Worm (Caenorhabditis elegans) whole organism, L1 larva: ENCODE measurements around the gene M28.8.

ENCODE experiments used
- C16A3.4 ChIP-seq: fragments of 150-350 bp; optimal IDR thresholded peaks from 2 replicates; lab custom pipeline; 2014; ENCODE audit warnings: missing biosample characterization, missing genetic modification characterization
- aha-1 ChIP-seq: fragments of 150-350 bp; optimal IDR thresholded peaks from 2 replicates; lab custom pipeline; 2014; ENCODE audit warnings: missing biosample characterization, missing genetic modification characterization
- aly-2 ChIP-seq: fragments of 150-350 bp; optimal IDR thresholded peaks from 2 replicates; lab custom pipeline; 2014; ENCODE audit warnings: missing biosample characterization, missing genetic modification characterization
- ama-1 ChIP-seq: fragments of 150-350 bp; optimal IDR thresholded peaks from 2 replicates; lab custom pipeline; 2014
- blmp-1 ChIP-seq: fragments of 150-350 bp; optimal IDR thresholded peaks from 2 replicates; lab custom pipeline; 2014; ENCODE audit warnings: missing biosample characterization, missing genetic modification characterization
- ceh-82 ChIP-seq, 3 experiments: fragments of 150-350 bp in 1 of 3; sonication (generic microtip) in 2 of 3; optimal IDR thresholded peaks; 2 replicates each; lab custom pipeline; 2014 to 2017; ENCODE audit warnings: missing biosample characterization in 3 of 3, missing genetic modification characterization in 3 of 3
- ces-1 ChIP-seq: fragments of 150-350 bp; optimal IDR thresholded peaks from 2 replicates; lab custom pipeline; 2014; ENCODE audit warnings: missing biosample characterization, missing genetic modification reagents, missing genetic modification characterization
- dsc-1 ChIP-seq: sonication (generic microtip); optimal IDR thresholded peaks from 2 replicates; lab custom pipeline; 2016; ENCODE audit warnings: mild to moderate bottlenecking, missing genetic modification characterization, missing compliant biosample characterization
- efl-1 ChIP-seq, 4 experiments: fragments of 150-350 bp; optimal IDR thresholded peaks in 3 of 4; peaks in 1 of 4; 1 replicate in 1 of 4; 2 replicates in 3 of 4; lab custom pipeline; 2014; ENCODE audit warnings: missing biosample characterization in 2 of 4, missing genetic modification characterization in 2 of 4, missing genetic modification reagents in 2 of 4
- egl-27 ChIP-seq, 2 experiments: fragments of 150-350 bp in 1 of 2; sonication (generic microtip); optimal IDR thresholded peaks; 3 replicates each; lab custom pipeline; 2017 to 2018; ENCODE audit warnings: missing biosample characterization in 2 of 2, missing genetic modification characterization in 2 of 2, missing genetic modification reagents in 2 of 2
- elt-2 ChIP-seq: sonication (generic microtip); optimal IDR thresholded peaks from 2 replicates; lab custom pipeline; 2016; ENCODE audit warnings: missing genetic modification characterization, mild to moderate bottlenecking, inconsistent platforms, missing compliant biosample characterization, missing genetic modification reagents
- elt-3 ChIP-seq, 6 experiments: fragments of 150-350 bp in 1 of 6; sonication (generic microtip); optimal IDR thresholded peaks; 2 replicates each; lab custom pipeline; 2017 to 2018; ENCODE audit warnings: missing biosample characterization in 6 of 6, missing genetic modification characterization in 6 of 6, inconsistent platforms in 1 of 6
- fkh-8 ChIP-seq: sonication (generic microtip); optimal IDR thresholded peaks from 2 replicates; lab custom pipeline; 2016; ENCODE audit warnings: mild to moderate bottlenecking, missing genetic modification characterization, missing compliant biosample characterization
- grh-1 ChIP-seq: fragments of 200-800 bp; sonication (Bioruptor generic); IDR thresholded peaks from 2 replicates; pipeline ENCODE4 v1.3.6; 2022; ENCODE audit warnings: missing genetic modification reagents, missing genetic modification characterization, missing compliant biosample characterization
- hpl-2 ChIP-seq: fragments of 150-350 bp; optimal IDR thresholded peaks from 2 replicates; lab custom pipeline; 2014; ENCODE audit warnings: missing biosample characterization, missing genetic modification reagents, missing genetic modification characterization
- lin-13 ChIP-seq: fragments of 150-350 bp; optimal IDR thresholded peaks from 2 replicates; lab custom pipeline; 2014; ENCODE audit warnings: missing biosample characterization, missing genetic modification reagents, missing genetic modification characterization
- lin-15B ChIP-seq: fragments of 150-350 bp; sonication (generic microtip); optimal IDR thresholded peaks from 3 replicates; lab custom pipeline; 2014; ENCODE audit warnings: missing biosample characterization, missing genetic modification characterization
- lsy-2 ChIP-seq, 2 experiments: fragments of 150-350 bp; optimal IDR thresholded peaks; 2 replicates each; lab custom pipeline; 2014; ENCODE audit warnings: missing biosample characterization in 2 of 2, missing genetic modification characterization in 2 of 2
- mdl-1 ChIP-seq, 2 experiments: fragments of 150-350 bp; optimal IDR thresholded peaks; 2 replicates each; lab custom pipeline; 2014 to 2017; ENCODE audit warnings: missing biosample characterization in 2 of 2, missing genetic modification characterization in 2 of 2, inconsistent platforms in 1 of 2
- nhr-12 ChIP-seq: sonication (generic microtip); optimal IDR thresholded peaks from 2 replicates; lab custom pipeline; 2017; ENCODE audit warnings: missing biosample characterization, missing genetic modification characterization
- nhr-19 ChIP-seq: fragments of 200-800 bp; sonication (Bioruptor generic); conservative IDR thresholded peaks from 2 replicates; pipeline ENCODE4 v1.3.6; 2022; ENCODE audit warnings: missing genetic modification characterization, missing compliant biosample characterization
- nhr-28 ChIP-seq: fragments of 150-350 bp; optimal IDR thresholded peaks from 2 replicates; lab custom pipeline; 2014; ENCODE audit warnings: missing biosample characterization, missing genetic modification characterization
- nhr-71 ChIP-seq: sonication (generic microtip); optimal IDR thresholded peaks from 2 replicates; lab custom pipeline; 2016; ENCODE audit warnings: mild to moderate bottlenecking, missing genetic modification characterization, moderate library complexity, missing compliant biosample characterization
- nhr-76 ChIP-seq: sonication (generic microtip); optimal IDR thresholded peaks from 2 replicates; lab custom pipeline; 2017; ENCODE audit warnings: missing biosample characterization, missing genetic modification characterization
- nhr-77 ChIP-seq: fragments of 150-350 bp; optimal IDR thresholded peaks from 2 replicates; lab custom pipeline; 2014; ENCODE audit warnings: missing biosample characterization, missing genetic modification characterization
- nhr-84 ChIP-seq: sonication (generic microtip); optimal IDR thresholded peaks from 2 replicates; lab custom pipeline; 2017; ENCODE audit warnings: missing biosample characterization, missing genetic modification characterization
- pag-3 ChIP-seq: sonication (generic microtip); optimal IDR thresholded peaks from 2 replicates; lab custom pipeline; 2017; ENCODE audit warnings: missing genetic modification characterization, mild to moderate bottlenecking, missing compliant biosample characterization, antibody characterized with exemption, borderline replicate concordance; ENCODE audit not compliant: insufficient read depth
- snpc-4 ChIP-seq: fragments of 150-350 bp; optimal IDR thresholded peaks from 2 replicates; lab custom pipeline; 2014; ENCODE audit warnings: missing biosample characterization, missing genetic modification characterization
- sptf-1 ChIP-seq: fragments of 150-350 bp; optimal IDR thresholded peaks from 2 replicates; lab custom pipeline; 2014; ENCODE audit warnings: missing biosample characterization, missing genetic modification characterization
- tlp-1 ChIP-seq: fragments of 150-350 bp; optimal IDR thresholded peaks from 2 replicates; lab custom pipeline; 2014; ENCODE audit warnings: missing biosample characterization, missing genetic modification characterization
- unc-62 ChIP-seq: fragments of 150-350 bp; optimal IDR thresholded peaks from 2 replicates; lab custom pipeline; 2014; ENCODE audit warnings: missing biosample characterization, missing genetic modification reagents, missing genetic modification characterization
- vab-15 ChIP-seq: sonication (generic microtip); optimal IDR thresholded peaks from 2 replicates; lab custom pipeline; 2017; ENCODE audit warnings: missing genotype, mild to moderate bottlenecking, missing genetic modification characterization, missing compliant biosample characterization
- xbp-1 ChIP-seq: sonication (generic microtip); optimal IDR thresholded peaks from 2 replicates; lab custom pipeline; 2016; ENCODE audit warnings: missing genetic modification characterization, missing compliant biosample characterization
- zag-1 ChIP-seq: fragments of 150-350 bp; optimal IDR thresholded peaks from 2 replicates; lab custom pipeline; 2014; ENCODE audit warnings: missing biosample characterization, missing genetic modification characterization
- zip-4 ChIP-seq: fragments of 200-800 bp; sonication (Bioruptor generic); optimal IDR thresholded peaks from 2 replicates; lab custom pipeline; 2018; ENCODE audit warnings: mild to moderate bottlenecking, missing genetic modification characterization, moderate library complexity, missing compliant biosample characterization
- ztf-11 ChIP-seq, 2 experiments: sonication (generic microtip); optimal IDR thresholded peaks; 2 replicates each; lab custom pipeline; 2016 to 2017; ENCODE audit warnings: missing genetic modification characterization in 2 of 2, missing biosample characterization in 1 of 2, missing compliant biosample characterization in 1 of 2

Gene M28.8

DNA sequence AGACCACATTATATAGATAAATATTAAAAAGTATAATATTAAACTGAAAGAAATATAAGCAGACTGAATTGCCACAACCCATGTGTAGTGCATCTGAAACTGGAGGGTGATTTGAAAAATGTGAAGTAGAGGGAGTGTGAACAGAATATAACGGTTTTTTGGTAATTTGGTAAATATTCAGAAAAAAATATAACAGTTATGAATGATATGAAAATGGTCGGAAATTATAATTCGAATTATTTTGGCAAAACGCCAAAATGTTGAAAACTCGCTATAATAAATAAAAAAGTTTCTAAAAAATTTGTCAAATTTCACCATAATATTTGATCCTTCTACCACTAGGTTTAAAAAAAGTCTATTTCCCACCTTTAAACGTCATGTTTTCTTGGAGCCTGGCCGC is 25.9 kb upstream of the M28.8 start, which contains the start of gene srv-2:
Gene srv-2, minus strand, starts transcription at position 101 of the 400 bp plus-strand sequence.
- no peak for TF ChIP-seq sptf-1 (tag; lab: Kevin White, UChicago)
- no peak for TF ChIP-seq ztf-11 (tag; optimal IDR thresholded peaks at IDR 0.05; lab: Kevin White, UChicago)
- TF ChIP-seq lin-13 (GFP tag; lab: Kevin White, UChicago) = no peak
- no peak for TF ChIP-seq egl-27 (tag; optimal IDR thresholded peaks at IDR 0.05; lab: Kevin White, UChicago)
- TF ChIP-seq ces-1 = no peak
- no peak for TF ChIP-seq C16A3.4 (tag; lab: Kevin White, UChicago)
- TF ChIP-seq elt-2 (tag; lab: Kevin White, UChicago) = no peak
- no peak for TF ChIP-seq hpl-2 (GFP tag; lab: Kevin White, UChicago)
- no peak for TF ChIP-seq nhr-77 (tag; lab: Kevin White, UChicago)

DNA sequence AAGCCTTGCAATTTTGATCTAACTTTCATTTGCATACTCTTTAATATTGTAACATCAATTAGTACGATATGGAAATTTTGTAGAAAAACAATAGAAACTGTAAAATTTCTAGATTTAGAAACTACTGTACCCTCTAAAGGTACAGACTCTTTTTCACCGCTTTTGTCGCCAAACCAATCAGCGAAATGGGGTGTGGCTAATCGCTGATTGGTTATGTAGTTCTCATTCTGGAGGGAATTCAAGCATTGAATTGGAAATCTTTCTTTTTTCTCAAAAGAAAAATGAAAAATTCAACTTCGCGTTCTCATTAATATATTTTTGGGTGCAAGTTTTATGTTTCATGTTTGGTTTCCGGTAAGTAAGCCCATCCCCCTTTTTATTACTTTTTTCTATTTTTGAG is 24.5 kb upstream of the M28.8 start:
- TF ChIP-seq aha-1 (tag; lab: Kevin White, UChicago) = no peak
- TF ChIP-seq unc-62 (GFP tag; lab: Kevin White, UChicago) = no peak
- TF ChIP-seq efl-1 (optimal IDR thresholded peaks at IDR 0.05; lab: Kevin White, UChicago) = no peak
- TF ChIP-seq efl-1 (GFP tag; optimal IDR thresholded peaks at IDR 0.05 in 1 of 2; lab: Kevin White, UChicago) = no peak
- no peak for TF ChIP-seq tlp-1 (tag; lab: Kevin White, UChicago)
- no peak for TF ChIP-seq mdl-1 (tag; optimal IDR thresholded peaks at IDR 0.05; lab: Kevin White, UChicago)
- no peak for TF ChIP-seq nhr-19 (GFP tag; lab: Robert Waterston, UW)
- no peak for TF ChIP-seq dsc-1 (tag; lab: Kevin White, UChicago)
- no peak for TF ChIP-seq nhr-84 (tag; lab: Kevin White, UChicago)
- TF ChIP-seq nhr-12 = no peak
- no peak for TF ChIP-seq blmp-1
- TF ChIP-seq aly-2 (tag; lab: Kevin White, UChicago) = no peak
- TF ChIP-seq ztf-11 (tag; optimal IDR thresholded peaks at IDR 0.05; lab: Kevin White, UChicago) = no peak
- TF ChIP-seq vab-15 = no peak
- TF ChIP-seq lin-15B = no peak
- no peak for TF ChIP-seq elt-2 (tag; lab: Kevin White, UChicago)
- no peak for TF ChIP-seq zag-1 (tag; lab: Kevin White, UChicago)
- TF ChIP-seq ceh-82 (tag; optimal IDR thresholded peaks at IDR 0.05; lab: Kevin White, UChicago) = no peak

DNA sequence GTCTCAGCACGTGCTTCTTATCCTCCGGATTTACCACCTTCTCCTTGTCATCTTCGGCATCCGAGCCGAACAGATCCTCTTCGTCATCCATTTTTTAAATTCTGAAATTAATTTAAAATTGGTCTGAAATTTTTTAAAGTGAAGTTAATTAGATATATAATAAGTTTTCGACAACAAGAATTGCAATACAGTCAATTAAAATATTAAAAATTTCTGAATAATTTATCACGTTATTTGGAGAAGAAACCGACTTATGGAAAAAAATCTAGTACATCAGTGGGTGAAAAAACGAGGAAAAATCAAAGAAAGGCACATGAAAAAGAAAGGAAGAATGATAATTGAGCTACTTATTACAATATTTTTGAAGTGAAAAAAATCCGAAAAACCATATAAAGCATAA is 22.6 kb upstream of the M28.8 start, which contains the start of gene taf-13:
Gene taf-13, minus strand, starts transcription at position 101 of the 400 bp plus-strand sequence.
- TF ChIP-seq pag-3 (tag; lab: Kevin White, UChicago) = no peak
- TF ChIP-seq fkh-8 (tag; lab: Kevin White, UChicago) = no peak
- TF ChIP-seq sptf-1 (tag; lab: Kevin White, UChicago) = no peak
- TF ChIP-seq egl-27 (tag; optimal IDR thresholded peaks at IDR 0.05; lab: Kevin White, UChicago) = no peak
- no peak for TF ChIP-seq nhr-71 (tag; lab: Kevin White, UChicago)
- TF ChIP-seq elt-3 (tag; optimal IDR thresholded peaks at IDR 0.05; lab: Kevin White, UChicago) = no peak
- no peak for TF ChIP-seq lsy-2 (tag; optimal IDR thresholded peaks at IDR 0.05; lab: Kevin White, UChicago)
- no peak for TF ChIP-seq nhr-76 (tag; lab: Kevin White, UChicago)
- no peak for TF ChIP-seq ama-1 (lab: Kevin White, UChicago)
- TF ChIP-seq hpl-2 (GFP tag; lab: Kevin White, UChicago) = no peak
- TF ChIP-seq ces-1 = no peak
- no peak for TF ChIP-seq zip-4
- no peak for TF ChIP-seq nhr-28
- TF ChIP-seq xbp-1 (tag; lab: Kevin White, UChicago) = no peak
- TF ChIP-seq snpc-4 (tag; lab: Kevin White, UChicago) = no peak
- TF ChIP-seq grh-1 (GFP tag; lab: Robert Waterston, UW) = no peak
